Worm (Caenorhabditis elegans) whole organism, midembryonic: Measurements from ENCODE around the gene C01G10.5.

Experiments used
- flt-1 ChIP-seq: fragments of 200-800 bp; sonication (Bioruptor generic); IDR thresholded peaks from 2 replicates; pipeline ENCODE4 v1.3.6; 2022; ENCODE audit warnings: missing genetic modification characterization, missing compliant biosample characterization
- med-1 ChIP-seq: sonication (generic microtip); optimal IDR thresholded peaks from 2 replicates; lab custom pipeline; 2017; ENCODE audit warnings: missing genetic modification characterization, mild to moderate bottlenecking, missing compliant biosample characterization, antibody characterized with exemption, missing genetic modification reagents; ENCODE audit not compliant: insufficient read depth

- no peak for TF ChIP-seq flt-1 (GFP tag; lab: Robert Waterston, UW)
- no peak for TF ChIP-seq med-1 (GFP tag; lab: Kevin White, UChicago)
Observed at ce11 chrV:15090457-15090856, 1.1 kb upstream of the C01G10.5 start, which contains the start of gene C01G10.17.
